Worm (Caenorhabditis elegans) whole organism, L1 larva: ENCODE measurements around the gene F59B10.5.

ENCODE experiments used
- C16A3.4 ChIP-seq: fragments of 150-350 bp; optimal IDR thresholded peaks from 2 replicates; lab custom pipeline; 2014; ENCODE audit warnings: missing biosample characterization, missing genetic modification characterization
- efl-1 ChIP-seq, 4 experiments: fragments of 150-350 bp; optimal IDR thresholded peaks in 3 of 4; peaks in 1 of 4; 1 replicate in 1 of 4; 2 replicates in 3 of 4; lab custom pipeline; 2014; ENCODE audit warnings: missing biosample characterization in 2 of 4, missing genetic modification characterization in 2 of 4, missing genetic modification reagents in 2 of 4
- efl-3 ChIP-seq: fragments of 200-800 bp; sonication (Bioruptor generic); optimal IDR thresholded peaks from 2 replicates; lab custom pipeline; 2018; ENCODE audit warnings: mild to moderate bottlenecking, missing genetic modification characterization, missing compliant biosample characterization
- elt-3 ChIP-seq, 6 experiments: fragments of 150-350 bp in 1 of 6; sonication (generic microtip); optimal IDR thresholded peaks; 2 replicates each; lab custom pipeline; 2017 to 2018; ENCODE audit warnings: missing biosample characterization in 6 of 6, missing genetic modification characterization in 6 of 6, inconsistent platforms in 1 of 6

ce11 chrII:10531604-10532003 is 8.1 kb upstream of the F59B10.5 start:
- TF ChIP-seq efl-1 (optimal IDR thresholded peaks at IDR 0.05; lab: Kevin White, UChicago), result no peak
- no peak for TF ChIP-seq efl-1 (GFP tag; optimal IDR thresholded peaks at IDR 0.05 in 1 of 2; lab: Kevin White, UChicago)
- no peak for TF ChIP-seq efl-3
- no peak for TF ChIP-seq C16A3.4 (tag; lab: Kevin White, UChicago)
- no peak for TF ChIP-seq elt-3 (tag; optimal IDR thresholded peaks at IDR 0.05; lab: Kevin White, UChicago)
